Worm (Caenorhabditis elegans) whole organism, L1 larva: ENCODE measurements around the gene cest-35.2.

Source experiments
- C04F5.9 ChIP-seq: sonication (generic microtip); optimal IDR thresholded peaks from 2 replicates; lab custom pipeline; 2016; ENCODE audit warnings: missing genetic modification characterization, missing compliant biosample characterization
- C34B4.2 ChIP-seq: sonication (generic microtip); optimal IDR thresholded peaks from 2 replicates; lab custom pipeline; 2017; ENCODE audit warnings: mild to moderate bottlenecking, missing genetic modification characterization, missing compliant biosample characterization
- alr-1 ChIP-seq: fragments of 200-800 bp; sonication (Bioruptor generic); optimal IDR thresholded peaks from 2 replicates; lab custom pipeline; 2018; ENCODE audit warnings: borderline replicate concordance, mild to moderate bottlenecking, missing genetic modification characterization, missing compliant biosample characterization
- aly-2 ChIP-seq: fragments of 150-350 bp; optimal IDR thresholded peaks from 2 replicates; lab custom pipeline; 2014; ENCODE audit warnings: missing biosample characterization, missing genetic modification characterization
- ama-1 ChIP-seq: fragments of 150-350 bp; optimal IDR thresholded peaks from 2 replicates; lab custom pipeline; 2014
- blmp-1 ChIP-seq: fragments of 150-350 bp; optimal IDR thresholded peaks from 2 replicates; lab custom pipeline; 2014; ENCODE audit warnings: missing biosample characterization, missing genetic modification characterization
- ceh-8 ChIP-seq: fragments of 200-800 bp; sonication (Bioruptor generic); optimal IDR thresholded peaks from 2 replicates; lab custom pipeline; 2018; ENCODE audit warnings: mild to moderate bottlenecking, missing genetic modification characterization, moderate library complexity, missing compliant biosample characterization
- ceh-82 ChIP-seq, 3 experiments: fragments of 150-350 bp in 1 of 3; sonication (generic microtip) in 2 of 3; optimal IDR thresholded peaks; 2 replicates each; lab custom pipeline; 2014 to 2017; ENCODE audit warnings: missing biosample characterization in 3 of 3, missing genetic modification characterization in 3 of 3
- ceh-88 ChIP-seq: fragments of 200-800 bp; sonication (Bioruptor generic); IDR thresholded peaks from 2 replicates; pipeline ENCODE4 v1.3.6; 2022; ENCODE audit warnings: missing genetic modification characterization, missing compliant biosample characterization
- ceh-90 ChIP-seq: sonication (generic microtip); optimal IDR thresholded peaks from 2 replicates; lab custom pipeline; 2016; ENCODE audit warnings: missing genetic modification characterization, missing compliant biosample characterization
- ces-1 ChIP-seq: fragments of 150-350 bp; optimal IDR thresholded peaks from 2 replicates; lab custom pipeline; 2014; ENCODE audit warnings: missing biosample characterization, missing genetic modification reagents, missing genetic modification characterization
- efl-1 ChIP-seq, 4 experiments: fragments of 150-350 bp; optimal IDR thresholded peaks in 3 of 4; peaks in 1 of 4; 1 replicate in 1 of 4; 2 replicates in 3 of 4; lab custom pipeline; 2014; ENCODE audit warnings: missing biosample characterization in 2 of 4, missing genetic modification characterization in 2 of 4, missing genetic modification reagents in 2 of 4
- elt-2 ChIP-seq: sonication (generic microtip); optimal IDR thresholded peaks from 2 replicates; lab custom pipeline; 2016; ENCODE audit warnings: missing genetic modification characterization, mild to moderate bottlenecking, inconsistent platforms, missing compliant biosample characterization, missing genetic modification reagents
- fkh-10 ChIP-seq: sonication (generic microtip); optimal IDR thresholded peaks from 2 replicates; lab custom pipeline; 2017; ENCODE audit warnings: missing biosample characterization, missing genetic modification reagents, missing genetic modification characterization
- fkh-8 ChIP-seq: sonication (generic microtip); optimal IDR thresholded peaks from 2 replicates; lab custom pipeline; 2016; ENCODE audit warnings: mild to moderate bottlenecking, missing genetic modification characterization, missing compliant biosample characterization
- grh-1 ChIP-seq: fragments of 200-800 bp; sonication (Bioruptor generic); IDR thresholded peaks from 2 replicates; pipeline ENCODE4 v1.3.6; 2022; ENCODE audit warnings: missing genetic modification reagents, missing genetic modification characterization, missing compliant biosample characterization
- hlh-4 ChIP-seq: sonication (generic microtip); optimal IDR thresholded peaks from 2 replicates; lab custom pipeline; 2016; ENCODE audit warnings: mild to moderate bottlenecking, missing genetic modification characterization, missing compliant biosample characterization
- isw-1 ChIP-seq: fragments of 200-800 bp; sonication (Bioruptor generic); IDR thresholded peaks from 2 replicates; pipeline ENCODE4 v1.3.6; 2022; ENCODE audit warnings: missing genetic modification characterization, missing compliant biosample characterization
- lin-14 ChIP-seq: fragments of 200-800 bp; sonication (Bioruptor generic); optimal IDR thresholded peaks from 2 replicates; lab custom pipeline; 2018; ENCODE audit warnings: mild to moderate bottlenecking, missing genetic modification characterization, moderate library complexity, missing compliant biosample characterization
- lin-15B ChIP-seq: fragments of 150-350 bp; sonication (generic microtip); optimal IDR thresholded peaks from 3 replicates; lab custom pipeline; 2014; ENCODE audit warnings: missing biosample characterization, missing genetic modification characterization
- lin-35 ChIP-seq, 2 experiments: fragments of 150-350 bp; optimal IDR thresholded peaks; 2 replicates each; lab custom pipeline; 2014; ENCODE audit warnings: missing biosample characterization in 2 of 2, missing genetic modification characterization in 2 of 2, missing genetic modification reagents in 2 of 2
- lin-39 ChIP-seq: fragments of 150-350 bp; optimal IDR thresholded peaks from 2 replicates; lab custom pipeline; 2014; ENCODE audit warnings: missing biosample characterization, missing genetic modification reagents, missing genetic modification characterization
- lir-3 ChIP-seq: sonication (generic microtip); optimal IDR thresholded peaks from 2 replicates; lab custom pipeline; 2016; ENCODE audit warnings: mild to moderate bottlenecking, missing genetic modification characterization, moderate library complexity, missing compliant biosample characterization; ENCODE audit not compliant: poor library complexity
- mdl-1 ChIP-seq, 2 experiments: fragments of 150-350 bp; optimal IDR thresholded peaks; 2 replicates each; lab custom pipeline; 2014 to 2017; ENCODE audit warnings: missing biosample characterization in 2 of 2, missing genetic modification characterization in 2 of 2, inconsistent platforms in 1 of 2
- mef-2 ChIP-seq: fragments of 150-350 bp; optimal IDR thresholded peaks from 2 replicates; lab custom pipeline; 2014; ENCODE audit warnings: missing biosample characterization, missing genetic modification characterization
- mep-1 ChIP-seq: fragments of 150-350 bp; optimal IDR thresholded peaks from 2 replicates; lab custom pipeline; 2014; ENCODE audit warnings: missing biosample characterization, missing genetic modification characterization
- nhr-11 ChIP-seq: fragments of 150-350 bp; optimal IDR thresholded peaks from 2 replicates; lab custom pipeline; 2014; ENCODE audit warnings: missing biosample characterization, missing genetic modification characterization
- nhr-12 ChIP-seq: sonication (generic microtip); optimal IDR thresholded peaks from 2 replicates; lab custom pipeline; 2017; ENCODE audit warnings: missing biosample characterization, missing genetic modification characterization
- nhr-20 ChIP-seq: sonication (generic microtip); optimal IDR thresholded peaks from 2 replicates; lab custom pipeline; 2016; ENCODE audit warnings: mild to moderate bottlenecking, missing genetic modification characterization, missing compliant biosample characterization
- nhr-28 ChIP-seq: fragments of 150-350 bp; optimal IDR thresholded peaks from 2 replicates; lab custom pipeline; 2014; ENCODE audit warnings: missing biosample characterization, missing genetic modification characterization
- nhr-47 ChIP-seq: sonication (generic microtip); optimal IDR thresholded peaks from 2 replicates; lab custom pipeline; 2016; ENCODE audit warnings: mild to moderate bottlenecking, missing genetic modification characterization, moderate library complexity, missing compliant biosample characterization
- nhr-71 ChIP-seq: sonication (generic microtip); optimal IDR thresholded peaks from 2 replicates; lab custom pipeline; 2016; ENCODE audit warnings: mild to moderate bottlenecking, missing genetic modification characterization, moderate library complexity, missing compliant biosample characterization
- nhr-76 ChIP-seq: sonication (generic microtip); optimal IDR thresholded peaks from 2 replicates; lab custom pipeline; 2017; ENCODE audit warnings: missing biosample characterization, missing genetic modification characterization
- nhr-84 ChIP-seq: sonication (generic microtip); optimal IDR thresholded peaks from 2 replicates; lab custom pipeline; 2017; ENCODE audit warnings: missing biosample characterization, missing genetic modification characterization
- pax-3 ChIP-seq: fragments of 200-800 bp; sonication (Bioruptor generic); optimal IDR thresholded peaks from 2 replicates; lab custom pipeline; 2018; ENCODE audit warnings: mild to moderate bottlenecking, missing genetic modification characterization, moderate library complexity, missing compliant biosample characterization
- skn-1 ChIP-seq: fragments of 150-350 bp; optimal IDR thresholded peaks from 2 replicates; lab custom pipeline; 2014; ENCODE audit warnings: missing biosample characterization, missing genetic modification characterization
- snpc-4 ChIP-seq: fragments of 150-350 bp; optimal IDR thresholded peaks from 2 replicates; lab custom pipeline; 2014; ENCODE audit warnings: missing biosample characterization, missing genetic modification characterization
- sox-4 ChIP-seq: sonication (generic microtip); optimal IDR thresholded peaks from 2 replicates; lab custom pipeline; 2016; ENCODE audit warnings: missing genetic modification characterization, missing compliant biosample characterization
- sup-37 ChIP-seq: fragments of 200-800 bp; sonication (Bioruptor generic); optimal IDR thresholded peaks from 2 replicates; lab custom pipeline; 2018; ENCODE audit warnings: mild to moderate bottlenecking, missing genetic modification characterization, missing compliant biosample characterization
- tlp-1 ChIP-seq: fragments of 150-350 bp; optimal IDR thresholded peaks from 2 replicates; lab custom pipeline; 2014; ENCODE audit warnings: missing biosample characterization, missing genetic modification characterization
- unc-130 ChIP-seq: fragments of 150-350 bp; optimal IDR thresholded peaks from 2 replicates; lab custom pipeline; 2017; ENCODE audit warnings: missing biosample characterization, missing genetic modification characterization, inconsistent platforms
- unc-98 ChIP-seq: fragments of 200-800 bp; sonication (Bioruptor generic); IDR thresholded peaks from 2 replicates; pipeline ENCODE4 v1.3.6; 2022; ENCODE audit warnings: missing genetic modification characterization, missing compliant biosample characterization
- vab-15 ChIP-seq: sonication (generic microtip); optimal IDR thresholded peaks from 2 replicates; lab custom pipeline; 2017; ENCODE audit warnings: missing genotype, mild to moderate bottlenecking, missing genetic modification characterization, missing compliant biosample characterization
- zip-4 ChIP-seq: fragments of 200-800 bp; sonication (Bioruptor generic); optimal IDR thresholded peaks from 2 replicates; lab custom pipeline; 2018; ENCODE audit warnings: mild to moderate bottlenecking, missing genetic modification characterization, moderate library complexity, missing compliant biosample characterization
- ztf-4 ChIP-seq: fragments of 150-350 bp; optimal IDR thresholded peaks from 2 replicates; lab custom pipeline; 2014; ENCODE audit warnings: missing biosample characterization, missing genetic modification characterization

The cest-35.2 gene

ce11 chrV:5200188-5200587, 36.8 kb downstream of the cest-35.2 start:
- TF ChIP-seq isw-1 (GFP tag; lab: Robert Waterston, UW) (no peak), lir-3 (tag; lab: Kevin White, UChicago) (no peak), fkh-8 (tag; lab: Kevin White, UChicago) (no peak), nhr-76 (no peak), fkh-10 (GFP tag; lab: Kevin White, UChicago) (peak; percentile 44), nhr-12 (tag; lab: Kevin White, UChicago) (no peak), mdl-1 (tag; optimal IDR thresholded peaks at IDR 0.05; lab: Kevin White, UChicago) (no peak), ces-1 (GFP tag; lab: Kevin White, UChicago) (peak; percentile 76), ama-1 (lab: Kevin White, UChicago) (no peak), lin-15B (tag; lab: Kevin White, UChicago) (no peak), mep-1 (tag; lab: Kevin White, UChicago) (no peak), snpc-4 (tag; lab: Kevin White, UChicago) (no peak), efl-1 (optimal IDR thresholded peaks at IDR 0.05; lab: Kevin White, UChicago) (no peak), efl-1 (GFP tag; optimal IDR thresholded peaks at IDR 0.05 in 1 of 2; lab: Kevin White, UChicago) (no peak), nhr-47 (tag; lab: Kevin White, UChicago) (peak; percentile 3), aly-2 (tag; lab: Kevin White, UChicago) (no peak), nhr-28 (no peak), tlp-1 (tag; lab: Kevin White, UChicago) (no peak), lin-14 (GFP tag; lab: Kevin White, UChicago) (peak; percentile 49), ceh-90 (no peak), unc-98 (GFP tag; lab: Robert Waterston, UW) (no peak), unc-130 (tag; lab: Kevin White, UChicago) (no peak), zip-4 (no peak), C34B4.2 (tag; lab: Kevin White, UChicago) (no peak), blmp-1 (no peak), ztf-4 (no peak), nhr-84 (tag; lab: Kevin White, UChicago) (no peak), skn-1 (tag; lab: Kevin White, UChicago) (no peak), ceh-8 (GFP tag; lab: Kevin White, UChicago) (peak; percentile 31), alr-1 (no peak), sox-4 (tag; lab: Kevin White, UChicago) (no peak), nhr-71 (tag; lab: Kevin White, UChicago) (peak; percentile 14), sup-37 (GFP tag; lab: Kevin White, UChicago) (no peak), mef-2 (tag; lab: Kevin White, UChicago) (no peak), ceh-88 (GFP tag; lab: Robert Waterston, UW) (no peak), lin-39 (tag; lab: Kevin White, UChicago) (no peak), C04F5.9 (tag; lab: Kevin White, UChicago) (no peak), nhr-11 (tag; lab: Kevin White, UChicago) (no peak), elt-2 (tag; lab: Kevin White, UChicago) (no peak), pax-3 (tag; lab: Kevin White, UChicago) (no peak), ceh-82 (tag; optimal IDR thresholded peaks at IDR 0.05; lab: Kevin White, UChicago) (no peak), lin-35 (GFP tag; optimal IDR thresholded peaks at IDR 0.05; lab: Kevin White, UChicago) (no peak), grh-1 (GFP tag; lab: Robert Waterston, UW) (no peak), nhr-20 (no peak), vab-15 (tag; lab: Kevin White, UChicago) (no peak), hlh-4 (no peak)
